Worm (Caenorhabditis elegans) whole organism, young adult: ENCODE results near the gene C31B8.9.

Experiments used
- B0019.2 ChIP-seq: fragments of 200-800 bp; sonication (Bioruptor generic); conservative IDR thresholded peaks from 2 replicates; pipeline ENCODE4 v1.3.6; 2022; ENCODE audit warnings: missing genetic modification reagents, missing genetic modification characterization, missing compliant biosample characterization
- B0336.3 ChIP-seq: fragments of 200-800 bp; sonication (Bioruptor generic); IDR thresholded peaks from 2 replicates; pipeline ENCODE4 v1.3.6; 2022; ENCODE audit warnings: missing genetic modification characterization, missing compliant biosample characterization
- C06A6.2 ChIP-seq: fragments of 200-800 bp; sonication (Bioruptor generic); conservative IDR thresholded peaks from 2 replicates; pipeline ENCODE4 v1.3.6; 2022; ENCODE audit warnings: missing genetic modification characterization, missing compliant biosample characterization
- F37B4.10 ChIP-seq: fragments of 200-800 bp; sonication (Bioruptor generic); IDR thresholded peaks from 2 replicates; pipeline ENCODE4 v1.3.6; 2022; ENCODE audit warnings: missing genetic modification characterization, missing compliant biosample characterization
- F39B2.1 ChIP-seq: fragments of 200-800 bp; sonication (Bioruptor generic); IDR thresholded peaks from 2 replicates; pipeline ENCODE4 v1.3.6; 2022; ENCODE audit warnings: missing genetic modification reagents, missing genetic modification characterization, missing compliant biosample characterization
- F57A8.1 ChIP-seq: fragments of 200-800 bp; sonication (Bioruptor generic); optimal IDR thresholded peaks from 2 replicates; lab custom pipeline; 2018; ENCODE audit warnings: mild to moderate bottlenecking, missing genetic modification characterization, moderate library complexity, missing compliant biosample characterization
- F57C9.4 ChIP-seq: sonication (generic microtip); optimal IDR thresholded peaks from 2 replicates; lab custom pipeline; 2017; ENCODE audit warnings: mild to moderate bottlenecking, missing genetic modification characterization, missing compliant biosample characterization
- K11D2.4 ChIP-seq: fragments of 200-800 bp; sonication (Bioruptor generic); IDR thresholded peaks from 2 replicates; pipeline ENCODE4 v1.3.6; 2022; ENCODE audit warnings: missing genetic modification reagents, missing genetic modification characterization, missing compliant biosample characterization
- K12H6.12 ChIP-seq: fragments of 200-800 bp; sonication (Bioruptor generic); optimal IDR thresholded peaks from 2 replicates; lab custom pipeline; 2018; ENCODE audit warnings: mild to moderate bottlenecking, missing genetic modification characterization, missing compliant biosample characterization
- T26A5.8 ChIP-seq: sonication (generic microtip); optimal IDR thresholded peaks from 2 replicates; lab custom pipeline; 2016; ENCODE audit warnings: missing genetic modification characterization, missing compliant biosample characterization
- Y67H2A.10 ChIP-seq: fragments of 200-800 bp; sonication (Bioruptor generic); conservative IDR thresholded peaks from 2 replicates; pipeline ENCODE4 v1.3.6; 2022; ENCODE audit warnings: missing genetic modification reagents, missing genetic modification characterization, missing compliant biosample characterization
- Y95B8A.8 ChIP-seq: fragments of 200-800 bp; sonication (Bioruptor generic); IDR thresholded peaks from 2 replicates; pipeline ENCODE4 v1.3.6; 2022; ENCODE audit warnings: missing genetic modification reagents, missing genetic modification characterization, missing compliant biosample characterization
- aptf-3 ChIP-seq: fragments of 200-800 bp; sonication (Bioruptor generic); IDR thresholded peaks from 2 replicates; pipeline ENCODE4 v1.3.6; 2022; ENCODE audit warnings: missing genetic modification characterization, missing compliant biosample characterization
- attf-3 ChIP-seq: fragments of 200-800 bp; sonication (Bioruptor generic); conservative IDR thresholded peaks from 2 replicates; pipeline ENCODE4 v1.3.6; 2022; ENCODE audit warnings: missing genetic modification reagents, missing genetic modification characterization, missing compliant biosample characterization
- attf-5 ChIP-seq: fragments of 200-800 bp; sonication (Bioruptor generic); optimal IDR thresholded peaks from 2 replicates; lab custom pipeline; 2018; ENCODE audit warnings: mild to moderate bottlenecking, missing genetic modification characterization, missing compliant biosample characterization
- attf-6 ChIP-seq: fragments of 200-800 bp; sonication (Bioruptor generic); IDR thresholded peaks from 2 replicates; pipeline ENCODE4 v1.3.6; 2022; ENCODE audit warnings: missing genetic modification reagents, missing genetic modification characterization, missing compliant biosample characterization
- ccch-3 ChIP-seq: fragments of 200-800 bp; sonication (Bioruptor generic); optimal IDR thresholded peaks from 2 replicates; lab custom pipeline; 2018; ENCODE audit warnings: mild to moderate bottlenecking, missing genetic modification characterization, missing compliant biosample characterization
- cebp-2 ChIP-seq: fragments of 200-800 bp; sonication (Bioruptor generic); IDR thresholded peaks from 2 replicates; pipeline ENCODE4 v1.3.6; 2022; ENCODE audit warnings: missing genetic modification characterization, missing compliant biosample characterization
- ceh-79 ChIP-seq: sonication (generic microtip); optimal IDR thresholded peaks from 2 replicates; lab custom pipeline; 2017; ENCODE audit warnings: mild to moderate bottlenecking, missing genetic modification characterization, missing compliant biosample characterization
- dox-1 ChIP-seq: fragments of 200-800 bp; sonication (Bioruptor generic); IDR thresholded peaks from 2 replicates; pipeline ENCODE4 v1.3.6; 2022; ENCODE audit warnings: missing genetic modification reagents, missing genetic modification characterization, missing compliant biosample characterization
- efl-1 ChIP-seq: fragments of 150-350 bp; optimal IDR thresholded peaks from 2 replicates; lab custom pipeline; 2014; ENCODE audit warnings: missing biosample characterization, missing genetic modification reagents, missing genetic modification characterization
- egl-44 ChIP-seq: fragments of 200-800 bp; sonication (Bioruptor generic); IDR thresholded peaks from 2 replicates; pipeline ENCODE4 v1.3.6; 2022; ENCODE audit warnings: missing genetic modification reagents, missing genetic modification characterization, missing compliant biosample characterization
- gei-17 ChIP-seq: fragments of 200-800 bp; sonication (Bioruptor generic); optimal IDR thresholded peaks from 2 replicates; lab custom pipeline; 2018; ENCODE audit warnings: mild to moderate bottlenecking, missing genetic modification characterization, missing compliant biosample characterization
- hmg-20 ChIP-seq: fragments of 200-800 bp; sonication (Bioruptor generic); IDR thresholded peaks from 2 replicates; pipeline ENCODE4 v1.3.6; 2022; ENCODE audit warnings: missing genetic modification reagents, missing genetic modification characterization, missing compliant biosample characterization
- lin-35 ChIP-seq, 3 experiments: fragments of 150-350 bp in 2 of 3; sonication (generic microtip) in 1 of 3; optimal IDR thresholded peaks; 2 replicates each; lab custom pipeline; 2014 to 2018; ENCODE audit warnings: missing biosample characterization in 3 of 3, missing genetic modification characterization in 3 of 3, missing genetic modification reagents in 3 of 3
- lin-40 ChIP-seq: sonication (generic microtip); optimal IDR thresholded peaks from 2 replicates; lab custom pipeline; 2016; ENCODE audit warnings: missing genetic modification characterization, mild to moderate bottlenecking, missing compliant biosample characterization, missing genotype, missing genetic modification reagents
- lin-54 ChIP-seq: fragments of 200-800 bp; sonication (Bioruptor generic); optimal IDR thresholded peaks from 2 replicates; lab custom pipeline; 2018; ENCODE audit warnings: mild to moderate bottlenecking, missing genetic modification characterization, missing compliant biosample characterization
- lsy-27 ChIP-seq: sonication (generic microtip); optimal IDR thresholded peaks from 2 replicates; lab custom pipeline; 2017; ENCODE audit warnings: missing genetic modification characterization, mild to moderate bottlenecking, missing compliant biosample characterization, antibody characterized with exemption, missing genotype, borderline replicate concordance; ENCODE audit not compliant: insufficient read depth
- madf-10 ChIP-seq: sonication (generic microtip); optimal IDR thresholded peaks from 2 replicates; lab custom pipeline; 2016; ENCODE audit warnings: mild to moderate bottlenecking, missing genetic modification characterization, missing compliant biosample characterization
- mcd-1 ChIP-seq: fragments of 200-800 bp; sonication (Bioruptor generic); IDR thresholded peaks from 2 replicates; pipeline ENCODE4 v1.3.6; 2022; ENCODE audit warnings: missing genetic modification reagents, missing genetic modification characterization, missing compliant biosample characterization
- mel-28 ChIP-seq: sonication (generic microtip); optimal IDR thresholded peaks from 2 replicates; lab custom pipeline; 2016; ENCODE audit warnings: borderline replicate concordance, mild to moderate bottlenecking, missing genetic modification characterization, missing compliant biosample characterization
- mes-4 ChIP-seq: sonication (generic microtip); optimal IDR thresholded peaks from 2 replicates; lab custom pipeline; 2016; ENCODE audit warnings: missing genotype, missing genetic modification characterization, missing compliant biosample characterization
- nfyb-1 ChIP-seq: fragments of 200-800 bp; sonication (Bioruptor generic); IDR thresholded peaks from 2 replicates; pipeline ENCODE4 v1.3.6; 2022; ENCODE audit warnings: missing genetic modification reagents, missing genetic modification characterization, missing compliant biosample characterization
- nhr-120 ChIP-seq: fragments of 200-800 bp; sonication (Bioruptor generic); IDR thresholded peaks from 2 replicates; pipeline ENCODE4 v1.3.6; 2022; ENCODE audit warnings: missing genetic modification characterization, missing compliant biosample characterization
- nhr-179 ChIP-seq: sonication (generic microtip); optimal IDR thresholded peaks from 2 replicates; lab custom pipeline; 2016; ENCODE audit warnings: mild to moderate bottlenecking, missing genetic modification characterization, missing compliant biosample characterization
- repo-1 ChIP-seq: sonication (generic microtip); optimal IDR thresholded peaks from 2 replicates; lab custom pipeline; 2017; ENCODE audit warnings: mild to moderate bottlenecking, missing genetic modification characterization, missing compliant biosample characterization
- sdz-38 ChIP-seq: sonication (generic microtip); optimal IDR thresholded peaks from 2 replicates; lab custom pipeline; 2016; ENCODE audit warnings: missing genotype, missing genetic modification characterization, missing compliant biosample characterization
- sea-2 ChIP-seq: fragments of 200-800 bp; sonication (Bioruptor generic); IDR thresholded peaks from 2 replicates; pipeline ENCODE4 v1.3.6; 2022; ENCODE audit warnings: missing genetic modification characterization, missing compliant biosample characterization
- snpc-4 ChIP-seq, 5 experiments: fragments of 150-350 bp in 1 of 5; sonication (generic microtip) in 4 of 5; optimal IDR thresholded peaks; 2 replicates each; lab custom pipeline; 2014 to 2018; ENCODE audit warnings: missing genetic modification characterization in 5 of 5, missing biosample characterization in 3 of 5, antibody characterized with exemption in 2 of 5, mild to moderate bottlenecking in 2 of 5, missing compliant biosample characterization in 2 of 5, missing genotype in 2 of 5, moderate library complexity in 2 of 5, missing genetic modification reagents in 1 of 5
- tbp1 ChIP-seq: fragments of 200-800 bp; sonication (Bioruptor generic); optimal IDR thresholded peaks from 2 replicates; lab custom pipeline; 2018; ENCODE audit warnings: mild to moderate bottlenecking, missing genetic modification characterization, missing compliant biosample characterization
- zim-3 ChIP-seq: sonication (generic microtip); optimal IDR thresholded peaks from 2 replicates; lab custom pipeline; 2017; ENCODE audit warnings: mild to moderate bottlenecking, missing genetic modification characterization, moderate library complexity, missing compliant biosample characterization
- ztf-22 ChIP-seq: fragments of 200-800 bp; sonication (Bioruptor generic); optimal IDR thresholded peaks from 2 replicates; lab custom pipeline; 2018; ENCODE audit warnings: mild to moderate bottlenecking, missing genetic modification characterization, moderate library complexity, missing compliant biosample characterization

The C31B8.9 gene

ce11 chrV:2899867-2900266 lies 12.9 kb downstream of the C31B8.9 start, which contains the start of gene str-46:
Gene str-46 (minus strand): TSS chrV:2899967.
- TF ChIP-seq snpc-4 (GFP tag; optimal IDR thresholded peaks at IDR 0.05; lab: Kevin White, UChicago) = no peak
- no peak for TF ChIP-seq snpc-4 (tag; optimal IDR thresholded peaks at IDR 0.05; lab: Kevin White, UChicago)
- no peak for TF ChIP-seq T26A5.8 (tag; lab: Kevin White, UChicago)
- TF ChIP-seq madf-10 (tag; lab: Kevin White, UChicago) = no peak
- no peak for TF ChIP-seq F37B4.10 (GFP tag; lab: Robert Waterston, UW)

DNA sequence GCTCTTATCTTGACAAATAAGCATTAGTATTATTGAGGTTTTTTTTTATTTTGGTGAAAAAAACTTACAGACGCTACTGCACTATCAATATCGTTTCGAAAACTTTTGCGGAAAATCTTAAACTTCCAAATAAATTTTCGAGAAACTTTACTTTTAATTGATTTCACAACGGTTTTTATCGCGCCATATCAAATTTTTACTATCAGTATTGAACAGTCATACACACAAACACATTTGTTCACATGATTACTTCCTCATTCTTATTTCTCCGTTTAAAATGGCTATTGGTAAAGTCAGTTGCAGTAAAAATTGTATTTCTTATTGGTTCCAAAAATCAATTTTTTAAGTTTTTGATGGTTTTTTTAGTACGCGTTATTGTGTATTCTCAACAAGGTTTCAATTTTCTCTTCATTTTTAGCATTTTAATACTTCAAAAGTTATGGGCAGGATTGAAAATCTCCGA lies 16.6 kb downstream of the C31B8.9 start, which contains the start of gene pals-32:
Gene pals-32, plus strand, starts transcription at position 413 of the 463 bp plus-strand sequence.
- TF ChIP-seq tbp1 (GFP tag; lab: Kevin White, UChicago) = no peak
- TF ChIP-seq dox-1 (GFP tag; lab: Robert Waterston, UW) = no peak
- TF ChIP-seq aptf-3 = no peak

- TF ChIP-seq attf-3 (GFP tag; lab: Robert Waterston, UW) = no peak
- TF ChIP-seq cebp-2 (GFP tag; lab: Robert Waterston, UW) = no peak
- TF ChIP-seq K11D2.4 (GFP tag; lab: Robert Waterston, UW) = no peak
- TF ChIP-seq repo-1 = no peak
- TF ChIP-seq gei-17 (GFP tag; lab: Kevin White, UChicago) = no peak
- TF ChIP-seq sea-2 = no peak
Observed at ce11 chrV:2892976-2893375, 19.8 kb downstream of the C31B8.9 start, which contains the start of gene srh-127. Gene srh-127 (plus strand): TSS chrV:2893276.

ce11 chrV:2891927-2892326 lies 20.9 kb downstream of the C31B8.9 start, which contains the start of gene F37B4.15:
Gene F37B4.15 (plus strand): TSS chrV:2892227.
- TF ChIP-seq lin-35 (GFP tag; optimal IDR thresholded peaks at IDR 0.05; lab: Kevin White, UChicago) = no peak
- TF ChIP-seq nhr-179 (tag; lab: Kevin White, UChicago) = no peak
- no peak for TF ChIP-seq nfyb-1 (GFP tag; lab: Robert Waterston, UW)
- no peak for TF ChIP-seq Y67H2A.10 (GFP tag; lab: Robert Waterston, UW)
- TF ChIP-seq attf-6 (GFP tag; lab: Robert Waterston, UW) = no peak
- no peak for TF ChIP-seq madf-10 (tag; lab: Kevin White, UChicago)
- no peak for TF ChIP-seq ceh-79
- TF ChIP-seq K12H6.12 (tag; lab: Kevin White, UChicago) = no peak
- TF ChIP-seq B0019.2 (GFP tag; lab: Robert Waterston, UW) = no peak
- TF ChIP-seq mel-28 (tag; lab: Kevin White, UChicago) = no peak
- TF ChIP-seq lin-54 (GFP tag; lab: Kevin White, UChicago) = no peak
- TF ChIP-seq mcd-1 (GFP tag; lab: Robert Waterston, UW) = no peak
- no peak for TF ChIP-seq egl-44 (GFP tag; lab: Robert Waterston, UW)
- TF ChIP-seq F57A8.1 (GFP tag; lab: Kevin White, UChicago) = no peak
- TF ChIP-seq sdz-38 (tag; lab: Kevin White, UChicago) = no peak
- TF ChIP-seq hmg-20 = no peak
- TF ChIP-seq efl-1 = no peak
- no peak for TF ChIP-seq Y95B8A.8 (GFP tag; lab: Robert Waterston, UW)

ce11 chrV:2888681-2889080 lies 24.1 kb downstream of the C31B8.9 start, which contains the start of gene srw-4:
Gene srw-4 (minus strand): TSS chrV:2888781.
- TF ChIP-seq lsy-27 (no peak), nhr-120 (no peak), F39B2.1 (GFP tag; lab: Robert Waterston, UW) (no peak), B0336.3 (GFP tag; lab: Robert Waterston, UW) (no peak), F57C9.4 (tag; lab: Kevin White, UChicago) (no peak), zim-3 (tag; lab: Kevin White, UChicago) (no peak), lin-40 (tag; lab: Kevin White, UChicago) (no peak), C06A6.2 (GFP tag; lab: Robert Waterston, UW) (no peak), mes-4 (no peak), attf-5 (GFP tag; lab: Kevin White, UChicago) (no peak), snpc-4 (GFP tag; optimal IDR thresholded peaks at IDR 0.05; lab: Kevin White, UChicago) (no peak), snpc-4 (tag; optimal IDR thresholded peaks at IDR 0.05; lab: Kevin White, UChicago) (no peak), ceh-79 (no peak), ccch-3 (GFP tag; lab: Kevin White, UChicago) (no peak), ztf-22 (GFP tag; lab: Kevin White, UChicago) (no peak)
- TF ChIP-seq, all 124 proteins: peak for 0
